Fruit fly (Drosophila melanogaster) whole organism, embryonic: ENCODE results near the gene kay.

Experiments used
- C15 ChIP-seq: fragments of 200-800 bp; sonication (Bioruptor generic); IDR thresholded peaks from 3 replicates; pipeline ENCODE4 v1.3.6; 2022; ENCODE audit warnings: missing biosample characterization, missing genetic modification characterization
- CG10543 ChIP-seq: fragments of 200-800 bp; sonication (Bioruptor generic); optimal IDR thresholded peaks from 3 replicates; lab custom pipeline; 2017; ENCODE audit warnings: missing biosample characterization, mild to moderate bottlenecking, missing genetic modification characterization, moderate library complexity
- CG11247 ChIP-seq: fragments of 200-800 bp; sonication (Bioruptor generic); IDR thresholded peaks from 2 replicates; pipeline ENCODE4 v1.3.6; 2022; ENCODE audit warnings: missing biosample characterization, missing genetic modification characterization
- CG11456 ChIP-seq: fragments of 200-800 bp; sonication (Bioruptor generic); IDR thresholded peaks from 3 replicates; pipeline ENCODE4 v1.3.6; 2022; ENCODE audit warnings: missing biosample characterization, missing genetic modification characterization
- CG12071 ChIP-seq: fragments of 200-800 bp; sonication (Bioruptor generic); optimal IDR thresholded peaks from 3 replicates; lab custom pipeline; 2018; ENCODE audit warnings: missing biosample characterization, mild to moderate bottlenecking, missing genetic modification characterization
- CG14860 ChIP-seq: fragments of 200-800 bp; sonication (Bioruptor generic); IDR thresholded peaks from 3 replicates; pipeline ENCODE4 v1.3.6; 2022; ENCODE audit warnings: missing biosample characterization, missing genetic modification characterization; ENCODE audit not compliant: partially characterized antibody
- CG30020 ChIP-seq: fragments of 200-800 bp; optimal IDR thresholded peaks from 2 replicates; lab custom pipeline; 2019; ENCODE audit warnings: missing biosample characterization, mild to moderate bottlenecking, missing genetic modification characterization, moderate library complexity
- CG31224 ChIP-seq: fragments of 200-800 bp; sonication (Bioruptor generic); IDR thresholded peaks from 2 replicates; pipeline ENCODE4 v1.3.6; 2022; ENCODE audit warnings: missing biosample characterization, missing genetic modification characterization
- CG32772 ChIP-seq: fragments of 200-800 bp; sonication (Bioruptor generic); IDR thresholded peaks from 2 replicates; pipeline ENCODE4 v1.3.6; 2022; ENCODE audit warnings: missing biosample characterization, missing genetic modification characterization
- CG34422 ChIP-seq: fragments of 200-800 bp; sonication (Bioruptor generic); IDR thresholded peaks from 3 replicates; pipeline ENCODE4 v1.3.6; 2022; ENCODE audit warnings: missing biosample characterization, missing genetic modification characterization
- CG4360 ChIP-seq: fragments of 200-800 bp; sonication (Bioruptor generic); IDR thresholded peaks from 2 replicates; pipeline ENCODE4 v1.3.6; 2022; ENCODE audit warnings: missing biosample characterization, missing genetic modification characterization
- CG4707 ChIP-seq: fragments of 200-800 bp; sonication (Bioruptor generic); optimal IDR thresholded peaks from 2 replicates; lab custom pipeline; 2018; ENCODE audit warnings: missing biosample characterization, mild to moderate bottlenecking, missing genetic modification characterization, moderate library complexity
- CG7928 ChIP-seq: fragments of 200-800 bp; sonication (Bioruptor generic); optimal IDR thresholded peaks from 2 replicates; lab custom pipeline; 2017; ENCODE audit warnings: missing biosample characterization, mild to moderate bottlenecking, missing genetic modification characterization
- CG9437 ChIP-seq: fragments of 200-800 bp; sonication (Bioruptor generic); optimal IDR thresholded peaks from 2 replicates; lab custom pipeline; 2018; ENCODE audit warnings: missing biosample characterization, mild to moderate bottlenecking, missing genetic modification characterization
- CG9817 ChIP-seq: fragments of 200-800 bp; sonication (Bioruptor generic); optimal IDR thresholded peaks from 2 replicates; lab custom pipeline; 2018; ENCODE audit warnings: missing biosample characterization, mild to moderate bottlenecking, missing genetic modification characterization, moderate library complexity
- Chrac-16 ChIP-seq: fragments of 200-800 bp; sonication (Bioruptor generic); optimal IDR thresholded peaks from 3 replicates; lab custom pipeline; 2016; ENCODE audit warnings: missing biosample characterization, missing genetic modification characterization
- D ChIP-seq, 2 experiments: fragments of 200-800 bp in 1 of 2; fragments of >200 bp in 1 of 2; sonication (Bioruptor generic) in 1 of 2; optimal IDR thresholded peaks; 2 replicates in 1 of 2; 3 replicates in 1 of 2; lab custom pipeline; 2017; ENCODE audit warnings: mild to moderate bottlenecking in 1 of 2, missing biosample characterization in 1 of 2, missing genetic modification characterization in 1 of 2, missing genetic modification reagents in 1 of 2
- Dfd ChIP-seq, 2 experiments: fragments of >200 bp; optimal IDR thresholded peaks; 2 replicates each; lab custom pipeline; 2017; ENCODE audit warnings: missing biosample characterization in 2 of 2, missing genetic modification characterization in 2 of 2
- ERR ChIP-seq: fragments of 200-800 bp; sonication (Bioruptor generic); optimal IDR thresholded peaks from 2 replicates; lab custom pipeline; 2016; ENCODE audit warnings: missing biosample characterization, missing genetic modification characterization
- H2.0 ChIP-seq: fragments of 200-800 bp; sonication (Bioruptor generic); IDR thresholded peaks from 2 replicates; pipeline ENCODE4 v1.3.6; 2022; ENCODE audit warnings: missing biosample characterization, missing genetic modification characterization
- HLH3B ChIP-seq: fragments of 200-800 bp; sonication (Bioruptor generic); IDR thresholded peaks from 2 replicates; pipeline ENCODE4 v1.3.6; 2022; ENCODE audit warnings: missing biosample characterization, missing genetic modification characterization
- Hr39 ChIP-seq: fragments of >200 bp; optimal IDR thresholded peaks from 2 replicates; lab custom pipeline; 2017
- Nf-YA ChIP-seq: fragments of 200-800 bp; sonication (Bioruptor generic); IDR thresholded peaks from 2 replicates; pipeline ENCODE4 v1.3.6; 2022; ENCODE audit warnings: missing biosample characterization, missing genetic modification characterization
- Scr ChIP-seq: fragments of 200-800 bp; sonication (Bioruptor generic); IDR thresholded peaks from 2 replicates; pipeline ENCODE4 v1.3.6; 2022; ENCODE audit warnings: missing biosample characterization, missing genetic modification characterization; ENCODE audit not compliant: partially characterized antibody
- ab ChIP-seq: fragments of 200-800 bp; sonication (Bioruptor generic); optimal IDR thresholded peaks from 2 replicates; lab custom pipeline; 2016; ENCODE audit warnings: missing biosample characterization, missing genetic modification characterization
- abd-A ChIP-seq: fragments of 200-800 bp; sonication (Bioruptor generic); optimal IDR thresholded peaks from 3 replicates; lab custom pipeline; 2019; ENCODE audit warnings: missing biosample characterization, mild to moderate bottlenecking, missing genetic modification characterization, moderate library complexity
- bab2 ChIP-seq: fragments of 200-800 bp; sonication (Bioruptor generic); optimal IDR thresholded peaks from 2 replicates; lab custom pipeline; 2016; ENCODE audit warnings: missing biosample characterization, missing genetic modification characterization
- caup ChIP-seq: fragments of 200-800 bp; sonication (Bioruptor generic); optimal IDR thresholded peaks from 3 replicates; lab custom pipeline; 2017; ENCODE audit warnings: missing biosample characterization, mild to moderate bottlenecking, missing genetic modification characterization, moderate library complexity; ENCODE audit not compliant: severe bottlenecking
- cg ChIP-seq: fragments of 200-800 bp; sonication (Bioruptor generic); optimal IDR thresholded peaks from 3 replicates; lab custom pipeline; 2019; ENCODE audit warnings: missing biosample characterization, mild to moderate bottlenecking, missing genetic modification characterization, moderate library complexity
- danr ChIP-seq: fragments of 200-800 bp; sonication (Bioruptor generic); IDR thresholded peaks from 2 replicates; pipeline ENCODE4 v1.3.6; 2022; ENCODE audit warnings: missing biosample characterization, missing genetic modification characterization
- emc ChIP-seq: fragments of 200-800 bp; sonication (Bioruptor generic); optimal IDR thresholded peaks from 2 replicates; lab custom pipeline; 2016; ENCODE audit warnings: missing biosample characterization, missing genetic modification characterization
- ems ChIP-seq: fragments of 200-800 bp; sonication (Bioruptor generic); optimal IDR thresholded peaks from 3 replicates; lab custom pipeline; 2016; ENCODE audit warnings: missing biosample characterization, missing genetic modification characterization
- exex ChIP-seq: fragments of 200-800 bp; sonication (Bioruptor generic); optimal IDR thresholded peaks from 4 replicates; lab custom pipeline; 2018; ENCODE audit warnings: missing biosample characterization, mild to moderate bottlenecking, missing genetic modification characterization, moderate library complexity
- gce ChIP-seq: fragments of 200-800 bp; sonication (Bioruptor generic); IDR thresholded peaks from 3 replicates; pipeline ENCODE4 v1.3.6; 2022; ENCODE audit warnings: missing biosample characterization, missing genetic modification characterization
- hbn ChIP-seq: fragments of 200-800 bp; sonication (Bioruptor generic); IDR thresholded peaks from 2 replicates; pipeline ENCODE4 v1.3.6; 2022; ENCODE audit warnings: missing biosample characterization, missing genetic modification characterization; ENCODE audit not compliant: partially characterized antibody
- hth ChIP-seq: fragments of >200 bp; optimal IDR thresholded peaks from 2 replicates; lab custom pipeline; 2017; ENCODE audit warnings: inconsistent platforms
- kah ChIP-seq: fragments of 200-800 bp; sonication (Bioruptor generic); optimal IDR thresholded peaks from 2 replicates; lab custom pipeline; 2018; ENCODE audit warnings: missing biosample characterization, mild to moderate bottlenecking, missing genetic modification characterization
- lilli ChIP-seq: fragments of 200-800 bp; sonication (Bioruptor generic); optimal IDR thresholded peaks from 3 replicates; lab custom pipeline; 2016; ENCODE audit warnings: missing biosample characterization, missing genetic modification characterization
- lov ChIP-seq, 2 experiments: fragments of 200-800 bp in 1 of 2; fragments of >200 bp in 1 of 2; sonication (Bioruptor generic) in 1 of 2; IDR thresholded peaks in 1 of 2; optimal IDR thresholded peaks in 1 of 2; 2 replicates in 1 of 2; 3 replicates in 1 of 2; pipeline versions ENCODE4 v1.3.6 to Lab custom; 2017 to 2022; ENCODE audit warnings: missing biosample characterization in 1 of 2, missing genetic modification characterization in 1 of 2
- mam ChIP-seq: fragments of 200-800 bp; sonication (Bioruptor generic); optimal IDR thresholded peaks from 3 replicates; lab custom pipeline; 2016; ENCODE audit warnings: missing biosample characterization, missing genetic modification characterization
- pros ChIP-seq: fragments of 200-800 bp; sonication (Bioruptor generic); optimal IDR thresholded peaks from 3 replicates; lab custom pipeline; 2019; ENCODE audit warnings: missing biosample characterization, mild to moderate bottlenecking, missing genetic modification characterization, moderate library complexity
- sens-2 ChIP-seq: fragments of 200-800 bp; sonication (Bioruptor generic); IDR thresholded peaks from 2 replicates; pipeline ENCODE4 v1.3.6; 2022; ENCODE audit warnings: missing biosample characterization, missing genetic modification characterization
- sna ChIP-seq: fragments of 200-800 bp; sonication (Bioruptor generic); IDR thresholded peaks from 2 replicates; pipeline ENCODE4 v1.3.6; 2022; ENCODE audit warnings: missing biosample characterization, missing genetic modification characterization; ENCODE audit not compliant: partially characterized antibody
- sob ChIP-seq: fragments of 200-800 bp; sonication (Bioruptor generic); IDR thresholded peaks from 2 replicates; pipeline ENCODE4 v1.3.6; 2022; ENCODE audit warnings: missing biosample characterization, missing genetic modification characterization
- sug ChIP-seq: fragments of 200-800 bp; optimal IDR thresholded peaks from 2 replicates; lab custom pipeline; 2019; ENCODE audit warnings: missing biosample characterization, mild to moderate bottlenecking, missing genetic modification characterization, moderate library complexity
- unc-4 ChIP-seq: fragments of 200-800 bp; sonication (Bioruptor generic); IDR thresholded peaks from 2 replicates; pipeline ENCODE4 v1.3.6; 2022; ENCODE audit warnings: missing biosample characterization, missing genetic modification characterization; ENCODE audit not compliant: partially characterized antibody

kay gene

DNA sequence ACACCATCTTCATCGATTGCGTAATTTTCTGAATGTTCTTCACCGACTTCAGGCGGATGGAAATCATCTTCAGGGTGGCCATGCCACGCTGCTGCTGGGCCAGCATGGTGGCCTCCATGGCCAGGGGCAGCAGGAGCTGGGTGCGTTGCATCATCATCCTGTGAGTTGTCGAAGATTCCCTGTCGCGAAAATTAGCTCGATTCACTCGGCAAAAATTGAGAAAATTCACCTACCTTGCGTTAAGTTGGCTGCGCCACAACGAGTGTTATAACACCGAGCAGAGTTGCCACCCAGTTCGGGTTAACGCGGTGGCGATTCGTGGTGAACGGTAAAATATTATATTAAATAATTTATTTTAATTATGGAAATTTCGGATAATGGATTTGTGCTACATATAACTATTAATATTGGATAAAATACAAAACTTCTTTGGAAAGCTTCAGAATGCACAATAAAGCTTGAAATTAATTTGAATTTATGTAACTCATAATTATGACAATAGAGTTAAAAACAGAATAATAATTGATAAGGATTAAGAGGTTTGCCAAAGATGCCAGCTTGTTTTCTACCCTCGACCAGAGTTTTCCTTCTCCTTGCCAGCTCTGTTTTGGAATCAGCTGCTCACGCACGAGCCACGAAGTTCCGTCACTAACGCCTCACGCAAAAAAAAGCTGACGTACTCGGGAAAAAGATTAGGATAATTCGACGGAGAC, 17.0 kb upstream of the kay start, which contains the start of the genes ATPsyngamma and yata (continued):
- TF ChIP-seq sna (peak; percentile 67), ERR (GFP tag; lab: Kevin White, UChicago) (no peak), lilli (peak; percentile 29)

DNA sequence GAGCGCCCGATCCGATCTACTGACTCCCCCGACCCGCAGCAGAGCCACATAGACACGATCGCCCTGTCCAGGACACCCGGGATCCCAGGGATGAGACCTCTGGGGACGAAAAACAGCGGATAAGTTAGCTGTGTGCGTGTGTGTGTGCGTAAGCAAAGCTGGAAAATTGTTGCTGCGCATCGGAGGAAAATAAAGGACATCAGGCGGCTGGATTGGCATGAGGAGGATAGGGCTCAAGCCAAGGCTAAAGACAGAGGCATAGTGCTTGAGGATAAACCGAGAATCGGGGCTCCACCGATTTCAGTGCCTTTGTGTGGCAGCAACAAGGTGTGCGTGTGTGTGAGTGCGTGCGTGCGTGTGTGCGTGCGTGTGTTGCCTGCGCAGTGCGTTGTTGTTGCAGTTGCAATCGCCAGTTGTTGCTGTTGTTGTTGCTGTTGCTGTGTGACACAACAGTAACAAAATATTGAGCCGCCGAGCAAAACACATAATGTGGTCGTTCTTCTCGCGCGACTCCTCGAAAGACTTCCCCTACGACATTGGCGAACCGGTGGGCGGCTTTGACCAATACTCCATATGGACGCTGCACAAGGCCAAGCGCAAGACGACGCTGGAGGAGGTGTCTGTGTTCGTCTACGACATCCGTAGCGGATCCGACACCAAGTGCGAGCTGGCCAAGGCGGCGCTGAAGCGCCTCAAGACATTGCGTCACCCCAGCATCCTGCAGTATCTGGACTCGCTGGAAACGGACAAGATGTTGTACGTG, 16.3 kb upstream of the kay start:
- TF ChIP-seq gce (GFP tag; lab: Robert Waterston, UW) (no peak), CG34422 (no peak), Nf-YA (no peak), CG9817 (tag; lab: Kevin White, UChicago) (no peak), exex (tag; lab: Kevin White, UChicago) (no peak), pros (GFP tag; lab: Kevin White, UChicago) (no peak), bab2 (GFP tag; lab: Kevin White, UChicago) (no peak), cg (GFP tag; lab: Kevin White, UChicago) (peak; percentile 95), kah (GFP tag; lab: Kevin White, UChicago) (no peak), CG14860 (GFP tag; lab: Robert Waterston, UW) (0 out of 3 replicates have a peak, but pooled peaks have one; percentile 5), D (optimal IDR thresholded peaks at IDR 0.05; lab: Kevin White, UChicago) (peak; percentile 6), D (GFP tag; optimal IDR thresholded peaks at IDR 0.05; lab: Kevin White, UChicago) (no peak), abd-A (tag; lab: Kevin White, UChicago) (no peak), CG7928 (GFP tag; lab: Kevin White, UChicago) (no peak), emc (GFP tag; lab: Kevin White, UChicago) (no peak), unc-4 (0 out of 2 replicates have a peak, but pooled peaks have one; percentile 23), CG11247 (GFP tag; lab: Robert Waterston, UW) (no peak), hbn (GFP tag; lab: Robert Waterston, UW) (no peak), sob (GFP tag; lab: Robert Waterston, UW) (0 out of 2 replicates have a peak, but pooled peaks have one; percentile 8), mam (no peak), CG4707 (no peak), sens-2 (GFP tag; lab: Robert Waterston, UW) (no peak), C15 (GFP tag; lab: Robert Waterston, UW) (no peak), ab (GFP tag; lab: Kevin White, UChicago) (no peak), Hr39 (lab: Kevin White, UChicago) (peak; percentile 99), CG4360 (GFP tag; lab: Robert Waterston, UW) (peak; percentile 90), CG11456 (no peak), HLH3B (GFP tag; lab: Robert Waterston, UW) (no peak), CG32772 (GFP tag; lab: Robert Waterston, UW) (no peak), danr (GFP tag; lab: Robert Waterston, UW) (no peak), hth (lab: Kevin White, UChicago) (no peak), Scr (GFP tag; lab: Robert Waterston, UW) (peak; percentile 50; the same call in 1 of the 2 replicates), Chrac-16 (GFP tag; lab: Kevin White, UChicago) (no peak), CG9437 (GFP tag; lab: Kevin White, UChicago) (no peak), lov (optimal IDR thresholded peaks at IDR 0.05; lab: Kevin White, UChicago) (no peak), lov (GFP tag; IDR thresholded peaks at IDR 0.05; lab: Robert Waterston, UW) (no peak), Dfd (GFP tag; optimal IDR thresholded peaks at IDR 0.05; lab: Kevin White, UChicago) (peak in 1 of 2 experiments; percentile 24), CG10543 (GFP tag; lab: Kevin White, UChicago) (no peak), CG31224 (no peak), ems (GFP tag; lab: Kevin White, UChicago) (no peak), caup (no peak), H2.0 (GFP tag; lab: Robert Waterston, UW) (no peak), sug (no peak), CG30020 (no peak), CG12071 (GFP tag; lab: Kevin White, UChicago) (no peak)
